Fruit fly (Drosophila melanogaster) whole organism, pupa: ENCODE measurements around the gene Esyt2.
A peak's percentile ranks its signal among the peaks of the same experiment; 100 is the strongest.

Source experiments
- CG10348 ChIP-seq: fragments of 200-800 bp; sonication (Bioruptor generic); IDR thresholded peaks from 2 replicates; pipeline ENCODE4 v1.3.6; 2022; ENCODE audit warnings: missing biosample characterization, missing genetic modification characterization
- CG12605 ChIP-seq: fragments of 200-800 bp; sonication (Bioruptor generic); IDR thresholded peaks from 2 replicates; pipeline ENCODE4 v1.3.6; 2022; ENCODE audit warnings: missing biosample characterization, missing genetic modification characterization
- CG13204 ChIP-seq: fragments of 200-800 bp; sonication (Bioruptor generic); optimal IDR thresholded peaks from 2 replicates; lab custom pipeline; 2018; ENCODE audit warnings: missing biosample characterization, mild to moderate bottlenecking, missing genetic modification characterization, moderate library complexity
- CG14655 ChIP-seq: fragments of 200-800 bp; sonication (Bioruptor generic); optimal IDR thresholded peaks from 3 replicates; lab custom pipeline; 2017; ENCODE audit warnings: mild to moderate bottlenecking, missing biosample characterization, missing genetic modification reagents, missing genetic modification characterization
- CG15710 ChIP-seq: fragments of 200-800 bp; sonication (Bioruptor generic); optimal IDR thresholded peaks from 2 replicates; lab custom pipeline; 2018; ENCODE audit warnings: missing biosample characterization, mild to moderate bottlenecking, missing genetic modification characterization, moderate library complexity
- CG17806 ChIP-seq: fragments of 200-800 bp; sonication (Bioruptor generic); optimal IDR thresholded peaks from 2 replicates; lab custom pipeline; 2018; ENCODE audit warnings: missing biosample characterization, mild to moderate bottlenecking, missing genetic modification characterization, moderate library complexity
- CG32121 ChIP-seq: fragments of 200-800 bp; sonication (Bioruptor generic); IDR thresholded peaks from 2 replicates; pipeline ENCODE4 v1.3.6; 2022; ENCODE audit warnings: missing biosample characterization, missing genetic modification characterization
- CG34367 ChIP-seq: fragments of 200-800 bp; sonication (Bioruptor generic); optimal IDR thresholded peaks from 2 replicates; lab custom pipeline; 2018; ENCODE audit warnings: missing biosample characterization, mild to moderate bottlenecking, missing genetic modification characterization
- CG4496 ChIP-seq: fragments of 200-800 bp; sonication (Bioruptor generic); IDR thresholded peaks from 3 replicates; pipeline ENCODE4 v1.3.6; 2022; ENCODE audit warnings: missing biosample characterization, missing genetic modification characterization
- CG8159 ChIP-seq: fragments of 200-800 bp; sonication (Bioruptor generic); optimal IDR thresholded peaks from 3 replicates; lab custom pipeline; 2018; ENCODE audit warnings: missing biosample characterization, mild to moderate bottlenecking, missing genetic modification characterization, moderate library complexity
- CG8301 ChIP-seq: fragments of 200-800 bp; sonication (Bioruptor generic); optimal IDR thresholded peaks from 2 replicates; lab custom pipeline; 2018; ENCODE audit warnings: missing biosample characterization, mild to moderate bottlenecking, missing genetic modification characterization
- CG9948 ChIP-seq: fragments of 200-800 bp; sonication (Bioruptor generic); optimal IDR thresholded peaks from 2 replicates; lab custom pipeline; 2018; ENCODE audit warnings: missing biosample characterization, mild to moderate bottlenecking, missing genetic modification characterization, moderate library complexity
- D1 ChIP-seq: fragments of 200-800 bp; sonication (Bioruptor generic); optimal IDR thresholded peaks from 2 replicates; lab custom pipeline; 2018; ENCODE audit warnings: missing biosample characterization, mild to moderate bottlenecking, missing genetic modification characterization, moderate library complexity
- EcR ChIP-seq: fragments of 200-800 bp; sonication (Bioruptor generic); optimal IDR thresholded peaks from 3 replicates; lab custom pipeline; 2019; ENCODE audit warnings: missing biosample characterization, missing genetic modification characterization, mild to moderate bottlenecking, moderate library complexity, missing genetic modification reagents
- Ets98B ChIP-seq: fragments of 200-800 bp; sonication (Bioruptor generic); IDR thresholded peaks from 2 replicates; pipeline ENCODE4 v1.3.6; 2022; ENCODE audit warnings: missing biosample characterization, missing genetic modification characterization
- Pif1A ChIP-seq: fragments of 200-800 bp; sonication (Bioruptor generic); optimal IDR thresholded peaks from 3 replicates; lab custom pipeline; 2016; ENCODE audit warnings: missing biosample characterization, missing genetic modification characterization
- Pif1B ChIP-seq: fragments of 200-800 bp; sonication (Bioruptor generic); optimal IDR thresholded peaks from 3 replicates; lab custom pipeline; 2016; ENCODE audit warnings: missing biosample characterization, missing genetic modification characterization
- Snoo ChIP-seq: fragments of 200-800 bp; sonication (Bioruptor generic); optimal IDR thresholded peaks from 3 replicates; lab custom pipeline; 2017; ENCODE audit warnings: missing biosample characterization, mild to moderate bottlenecking, missing genetic modification characterization, inconsistent platforms
- fd96Ca ChIP-seq: fragments of 200-800 bp; sonication (Bioruptor generic); IDR thresholded peaks from 3 replicates; pipeline ENCODE4 v1.3.6; 2022; ENCODE audit warnings: missing biosample characterization, missing genetic modification characterization
- gl ChIP-seq: fragments of 200-800 bp; sonication (Bioruptor generic); optimal IDR thresholded peaks from 2 replicates; lab custom pipeline; 2018; ENCODE audit warnings: missing biosample characterization, mild to moderate bottlenecking, missing genetic modification characterization
- rn ChIP-seq: fragments of 200-800 bp; sonication (Bioruptor generic); IDR thresholded peaks from 2 replicates; pipeline ENCODE4 v1.3.6; 2022; ENCODE audit warnings: missing biosample characterization, missing genetic modification characterization

Gene Esyt2

dm6 chr3R:24590276-24590675, 45.8 kb downstream of the Esyt2 start:
- TF ChIP-seq EcR (GFP tag; lab: Kevin White, UChicago), result peak; percentile 4
- TF ChIP-seq CG13204, result no peak

dm6 chr3R:24593733-24594132, 49.2 kb downstream of the Esyt2 start:
- TF ChIP-seq CG13204 (peak; percentile 46), gl (tag; lab: Kevin White, UChicago) (no peak), Ets98B (GFP tag; lab: Robert Waterston, UW) (peak; percentile 17; the same call in 1 of the 2 replicates), EcR (GFP tag; lab: Kevin White, UChicago) (peak; percentile 67)

dm6 chr3R:24595330-24596114, 51.0 kb downstream of the Esyt2 start:
- no peak for TF ChIP-seq CG10348
- TF ChIP-seq CG32121 (GFP tag; lab: Robert Waterston, UW), result no peak
- TF ChIP-seq Pif1B (GFP tag; lab: Kevin White, UChicago), result no peak
- no peak for TF ChIP-seq fd96Ca
- no peak for TF ChIP-seq CG34367
- no peak for TF ChIP-seq CG4496 (GFP tag; lab: Robert Waterston, UW)
- TF ChIP-seq CG14655 (GFP tag; lab: Kevin White, UChicago), result no peak
- no peak for TF ChIP-seq Pif1A (GFP tag; lab: Kevin White, UChicago)

dm6 chr3R:24596881-24597280, 52.4 kb downstream of the Esyt2 start:
- no peak for TF ChIP-seq Snoo (tag; lab: Kevin White, UChicago)
- no peak for TF ChIP-seq CG4496 (GFP tag; lab: Robert Waterston, UW)
- no peak for TF ChIP-seq CG17806 (tag; lab: Kevin White, UChicago)
- TF ChIP-seq, all 21 proteins: peak for 0

- TF ChIP-seq EcR (GFP tag; lab: Kevin White, UChicago) (no peak), Snoo (tag; lab: Kevin White, UChicago) (no peak), Pif1B (GFP tag; lab: Kevin White, UChicago) (peak; percentile 10), CG34367 (no peak), D1 (no peak), CG4496 (GFP tag; lab: Robert Waterston, UW) (peak; percentile 55; the same call in 2 of the 3 replicates), gl (tag; lab: Kevin White, UChicago) (no peak), CG17806 (tag; lab: Kevin White, UChicago) (peak; percentile 13), CG10348 (no peak), CG32121 (GFP tag; lab: Robert Waterston, UW) (peak; percentile 47; the same call in 1 of the 2 replicates), CG8301 (tag; lab: Kevin White, UChicago) (peak; percentile 52), CG12605 (peak; percentile 26; the same call in 1 of the 2 replicates), fd96Ca (peak; percentile 58; the same call in 1 of the 3 replicates), CG15710 (tag; lab: Kevin White, UChicago) (no peak), CG14655 (GFP tag; lab: Kevin White, UChicago) (peak; percentile 59), Pif1A (GFP tag; lab: Kevin White, UChicago) (peak; percentile 54), CG13204 (no peak), CG8159 (tag; lab: Kevin White, UChicago) (peak; percentile 8), rn (no peak), Ets98B (GFP tag; lab: Robert Waterston, UW) (no peak; the same call in 1 of the 2 replicates), CG9948 (tag; lab: Kevin White, UChicago) (peak; percentile 19)
Observed at dm6 chr3R:24598549-24599204, 54.2 kb downstream of the Esyt2 start.

dm6 chr3R:24601069-24601468, 56.5 kb downstream of the Esyt2 start:
- TF ChIP-seq CG14655 (GFP tag; lab: Kevin White, UChicago) (no peak), CG10348 (no peak), CG4496 (GFP tag; lab: Robert Waterston, UW) (0 out of 3 replicates have a peak, but pooled peaks have one; percentile 21)

- no peak for TF ChIP-seq fd96Ca
- peak; percentile 91 for TF ChIP-seq EcR (GFP tag; lab: Kevin White, UChicago)
- peak; percentile 18 for TF ChIP-seq Pif1B (GFP tag; lab: Kevin White, UChicago)
- TF ChIP-seq CG13204, result peak; percentile 48
- TF ChIP-seq Snoo (tag; lab: Kevin White, UChicago), result peak; percentile 48
- no peak for TF ChIP-seq CG34367
- TF ChIP-seq D1, result no peak
- TF ChIP-seq CG4496 (GFP tag; lab: Robert Waterston, UW), result no peak
- TF ChIP-seq CG32121 (GFP tag; lab: Robert Waterston, UW), result no peak
- peak; percentile 40 for TF ChIP-seq gl (tag; lab: Kevin White, UChicago)
- peak; percentile 47 for TF ChIP-seq CG15710 (tag; lab: Kevin White, UChicago)
- peak; percentile 15 for TF ChIP-seq CG17806 (tag; lab: Kevin White, UChicago)
- TF ChIP-seq CG9948 (tag; lab: Kevin White, UChicago), result peak; percentile 10
- TF ChIP-seq CG12605, result no peak; the same call in 1 of the 2 replicates
- peak; percentile 25 for TF ChIP-seq CG8159 (tag; lab: Kevin White, UChicago)
- TF ChIP-seq CG14655 (GFP tag; lab: Kevin White, UChicago), result peak; percentile 37
- peak; percentile 40 for TF ChIP-seq Pif1A (GFP tag; lab: Kevin White, UChicago)
- TF ChIP-seq, all 21 proteins: peak for 11
Observed at dm6 chr3R:24603399-24604131, 59.0 kb downstream of the Esyt2 start.
